Fruit fly (Drosophila melanogaster): ENCODE results near the gene CG18404.

CG18404 gene

dm6 chr3R:30272176-30272857 is 19.3 kb downstream of the CG18404 start (continued):
- TF ChIP-seq CG17385 (GFP tag; optimal IDR thresholded peaks at IDR 0.05) (peak; percentile 56), crp (GFP tag; optimal IDR thresholded peaks at IDR 0.05) (no peak), CG2712 (tag; optimal IDR thresholded peaks at IDR 0.05) (peak; percentile 6), corto (GFP tag; optimal IDR thresholded peaks at IDR 0.05) (peak; percentile 92), row (GFP tag; IDR thresholded peaks at IDR 0.05) (0 out of 3 replicates have a peak, but pooled peaks have one; percentile 17), nom (GFP tag; optimal IDR thresholded peaks at IDR 0.05) (peak; percentile 89), CG30020 (tag; optimal IDR thresholded peaks at IDR 0.05) (no peak), bsh (GFP tag; optimal IDR thresholded peaks at IDR 0.05) (peak; percentile 10 to 95), grau (tag; optimal IDR thresholded peaks at IDR 0.05) (no peak), dmrt11E (tag; optimal IDR thresholded peaks at IDR 0.05) (peak; percentile 31)

dm6 chr3R:30272858-30273379 is 19.9 kb downstream of the CG18404 start:
- TF ChIP-seq CG15479 (GFP tag; optimal IDR thresholded peaks at IDR 0.05): peak; percentile 84
- no peak for TF ChIP-seq CG3065 (GFP tag; optimal IDR thresholded peaks at IDR 0.05)
- TF ChIP-seq CG4730 (GFP tag; IDR thresholded peaks at IDR 0.05): no peak
- no peak for TF ChIP-seq gce (GFP tag; IDR thresholded peaks at IDR 0.05)
- TF ChIP-seq ewg (GFP tag; optimal IDR thresholded peaks at IDR 0.05): peak; percentile 42
- peak; percentile 24 for TF ChIP-seq Nf-YC (tag; optimal IDR thresholded peaks at IDR 0.05)
- no peak for TF ChIP-seq Gsc (GFP tag; IDR thresholded peaks at IDR 0.05)
- TF ChIP-seq Spps (tag; optimal IDR thresholded peaks at IDR 0.05): no peak
- peak; percentile 91 for TF ChIP-seq CG4360 (GFP tag; IDR thresholded peaks at IDR 0.05)
- TF ChIP-seq crol (GFP tag; IDR thresholded peaks at IDR 0.05): peak; percentile 96
- TF ChIP-seq fd64A (GFP tag; optimal IDR thresholded peaks at IDR 0.05): no peak
- no peak for TF ChIP-seq onecut (GFP tag; IDR thresholded peaks at IDR 0.05)
- TF ChIP-seq pan (optimal IDR thresholded peaks at IDR 0.05): no peak
- TF ChIP-seq pan (GFP tag; optimal IDR thresholded peaks at IDR 0.05 in 1 of 2, IDR thresholded peaks at IDR 0.05 in 1 of 2): no peak
- no peak for TF ChIP-seq CG15696 (tag; optimal IDR thresholded peaks at IDR 0.05)
- peak; percentile 71 for TF ChIP-seq Deaf1 (tag; optimal IDR thresholded peaks at IDR 0.05)
- TF ChIP-seq Adf1 (GFP tag; IDR thresholded peaks at IDR 0.05): peak; percentile 50; the same call in 1 of the 2 replicates
- 0 out of 3 replicates have a peak, but pooled peaks have one; percentile 14 for TF ChIP-seq vnd (GFP tag; IDR thresholded peaks at IDR 0.05; ENCODE audit: partially characterized antibody)
- TF ChIP-seq NfI (GFP tag; optimal IDR thresholded peaks at IDR 0.05): no peak
- TF ChIP-seq CG6813 (GFP tag; optimal IDR thresholded peaks at IDR 0.05): no peak
- peak; percentile 54 for TF ChIP-seq CG1832 (GFP tag; optimal IDR thresholded peaks at IDR 0.05)
- no peak for TF ChIP-seq cato (GFP tag; optimal IDR thresholded peaks at IDR 0.05; ENCODE audit: borderline replicate concordance)
- no peak for TF ChIP-seq CG17568 (GFP tag; optimal IDR thresholded peaks at IDR 0.05)
- no peak for TF ChIP-seq aop (GFP tag; IDR thresholded peaks at IDR 0.05)
- TF ChIP-seq grn (GFP tag; optimal IDR thresholded peaks at IDR 0.05): no peak
- no peak for TF ChIP-seq CG7556 (GFP tag; optimal IDR thresholded peaks at IDR 0.05)
- TF ChIP-seq CG11723 (GFP tag; optimal IDR thresholded peaks at IDR 0.05): no peak
- peak; percentile 35; the same call in 1 of the 2 replicates for TF ChIP-seq bbx (GFP tag; IDR thresholded peaks at IDR 0.05; ENCODE audit: partially characterized antibody)
- peak; percentile 94 for TF ChIP-seq CG5180 (GFP tag; optimal IDR thresholded peaks at IDR 0.05)
- TF ChIP-seq CG12769 (tag; optimal IDR thresholded peaks at IDR 0.05): no peak
- no peak for TF ChIP-seq kni (GFP tag; optimal IDR thresholded peaks at IDR 0.05)
- TF ChIP-seq croc (GFP tag; conservative IDR thresholded peaks at IDR 0.05): no peak
- peak; percentile 14 for TF ChIP-seq Jarid2 (GFP tag; optimal IDR thresholded peaks at IDR 0.05)
- 0 out of 2 replicates have a peak, but pooled peaks have one; percentile 4 for TF ChIP-seq Poxn (GFP tag; IDR thresholded peaks at IDR 0.05)
- TF ChIP-seq CrebB (tag; optimal IDR thresholded peaks at IDR 0.05): no peak
- TF ChIP-seq cg (GFP tag; optimal IDR thresholded peaks at IDR 0.05): peak; percentile 42
- no peak for TF ChIP-seq Hey (tag; optimal IDR thresholded peaks at IDR 0.05)

All from whole organism, embryonic.